Fruit fly (Drosophila melanogaster) S2 (cell line): Measurements from ENCODE around the gene mub.

Experiments used
- CG8478 ChIP-seq: fragments of >200 bp; optimal IDR thresholded peaks from 2 replicates; lab custom pipeline; 2018
- CTCF ChIP-seq, 2 experiments: fragments of >200 bp; optimal IDR thresholded peaks; 2 replicates each; lab custom pipeline; 2018

dm6 chr3L:21972162-21973022 is 127.8 kb downstream of the mub start:
- TF ChIP-seq CG8478 (lab: Kevin White, UChicago) (no peak), CTCF (optimal IDR thresholded peaks at IDR 0.05; lab: Kevin White, UChicago) (no peak)
